Worm (Caenorhabditis elegans) whole organism, L1 larva: ENCODE results near the gene nas-28.

Experiments
- C04F5.9 ChIP-seq: sonication (generic microtip); optimal IDR thresholded peaks from 2 replicates; lab custom pipeline; 2016; ENCODE audit warnings: missing genetic modification characterization, missing compliant biosample characterization
- C16A3.4 ChIP-seq: fragments of 150-350 bp; optimal IDR thresholded peaks from 2 replicates; lab custom pipeline; 2014; ENCODE audit warnings: missing biosample characterization, missing genetic modification characterization
- C34B4.2 ChIP-seq: sonication (generic microtip); optimal IDR thresholded peaks from 2 replicates; lab custom pipeline; 2017; ENCODE audit warnings: mild to moderate bottlenecking, missing genetic modification characterization, missing compliant biosample characterization
- F16B12.6 ChIP-seq: fragments of 150-350 bp; optimal IDR thresholded peaks from 2 replicates; lab custom pipeline; 2014; ENCODE audit warnings: missing biosample characterization, missing genetic modification characterization
- Y116A8C.19 ChIP-seq: sonication (generic microtip); optimal IDR thresholded peaks from 2 replicates; lab custom pipeline; 2016; ENCODE audit warnings: missing compliant biosample characterization, missing genetic modification characterization, borderline replicate concordance
- alr-1 ChIP-seq: fragments of 200-800 bp; sonication (Bioruptor generic); optimal IDR thresholded peaks from 2 replicates; lab custom pipeline; 2018; ENCODE audit warnings: borderline replicate concordance, mild to moderate bottlenecking, missing genetic modification characterization, missing compliant biosample characterization
- aly-2 ChIP-seq: fragments of 150-350 bp; optimal IDR thresholded peaks from 2 replicates; lab custom pipeline; 2014; ENCODE audit warnings: missing biosample characterization, missing genetic modification characterization
- ama-1 ChIP-seq: fragments of 150-350 bp; optimal IDR thresholded peaks from 2 replicates; lab custom pipeline; 2014
- ceh-63 ChIP-seq: fragments of 200-800 bp; sonication (Bioruptor generic); optimal IDR thresholded peaks from 2 replicates; lab custom pipeline; 2018; ENCODE audit warnings: mild to moderate bottlenecking, missing genetic modification characterization, missing compliant biosample characterization
- ceh-8 ChIP-seq: fragments of 200-800 bp; sonication (Bioruptor generic); optimal IDR thresholded peaks from 2 replicates; lab custom pipeline; 2018; ENCODE audit warnings: mild to moderate bottlenecking, missing genetic modification characterization, moderate library complexity, missing compliant biosample characterization
- ceh-88 ChIP-seq: fragments of 200-800 bp; sonication (Bioruptor generic); IDR thresholded peaks from 2 replicates; pipeline ENCODE4 v1.3.6; 2022; ENCODE audit warnings: missing genetic modification characterization, missing compliant biosample characterization
- ceh-90 ChIP-seq: sonication (generic microtip); optimal IDR thresholded peaks from 2 replicates; lab custom pipeline; 2016; ENCODE audit warnings: missing genetic modification characterization, missing compliant biosample characterization
- dpl-1 ChIP-seq, 3 experiments: fragments of 150-350 bp in 2 of 3; sonication (generic microtip) in 1 of 3; optimal IDR thresholded peaks; 2 replicates each; lab custom pipeline; 2014 to 2017; ENCODE audit warnings: missing biosample characterization in 3 of 3, missing genetic modification characterization in 3 of 3, missing genetic modification reagents in 3 of 3
- efl-3 ChIP-seq: fragments of 200-800 bp; sonication (Bioruptor generic); optimal IDR thresholded peaks from 2 replicates; lab custom pipeline; 2018; ENCODE audit warnings: mild to moderate bottlenecking, missing genetic modification characterization, missing compliant biosample characterization
- egl-13 ChIP-seq: sonication (generic microtip); optimal IDR thresholded peaks from 2 replicates; lab custom pipeline; 2016; ENCODE audit warnings: missing genotype, missing genetic modification reagents, missing genetic modification characterization, missing compliant biosample characterization
- elt-2 ChIP-seq: sonication (generic microtip); optimal IDR thresholded peaks from 2 replicates; lab custom pipeline; 2016; ENCODE audit warnings: missing genetic modification characterization, mild to moderate bottlenecking, inconsistent platforms, missing compliant biosample characterization, missing genetic modification reagents
- elt-3 ChIP-seq, 6 experiments: fragments of 150-350 bp in 1 of 6; sonication (generic microtip); optimal IDR thresholded peaks; 2 replicates each; lab custom pipeline; 2017 to 2018; ENCODE audit warnings: missing biosample characterization in 6 of 6, missing genetic modification characterization in 6 of 6, inconsistent platforms in 1 of 6
- fkh-10 ChIP-seq: sonication (generic microtip); optimal IDR thresholded peaks from 2 replicates; lab custom pipeline; 2017; ENCODE audit warnings: missing biosample characterization, missing genetic modification reagents, missing genetic modification characterization
- fkh-4 ChIP-seq: sonication (generic microtip); optimal IDR thresholded peaks from 2 replicates; lab custom pipeline; 2016; ENCODE audit warnings: missing compliant biosample characterization, missing genetic modification characterization, borderline replicate concordance
- fos-1 ChIP-seq: fragments of 150-350 bp; optimal IDR thresholded peaks from 2 replicates; lab custom pipeline; 2014; ENCODE audit warnings: missing biosample characterization, missing genetic modification characterization
- hlh-17 ChIP-seq: fragments of 200-800 bp; sonication (Bioruptor generic); optimal IDR thresholded peaks from 2 replicates; lab custom pipeline; 2018; ENCODE audit warnings: missing genetic modification characterization, mild to moderate bottlenecking, missing compliant biosample characterization, moderate library complexity, borderline replicate concordance
- hlh-4 ChIP-seq: sonication (generic microtip); optimal IDR thresholded peaks from 2 replicates; lab custom pipeline; 2016; ENCODE audit warnings: mild to moderate bottlenecking, missing genetic modification characterization, missing compliant biosample characterization
- hpl-2 ChIP-seq: fragments of 150-350 bp; optimal IDR thresholded peaks from 2 replicates; lab custom pipeline; 2014; ENCODE audit warnings: missing biosample characterization, missing genetic modification reagents, missing genetic modification characterization
- irx-1 ChIP-seq: sonication (generic microtip); optimal IDR thresholded peaks from 2 replicates; lab custom pipeline; 2016; ENCODE audit warnings: missing genetic modification characterization, missing compliant biosample characterization
- isw-1 ChIP-seq: fragments of 200-800 bp; sonication (Bioruptor generic); IDR thresholded peaks from 2 replicates; pipeline ENCODE4 v1.3.6; 2022; ENCODE audit warnings: missing genetic modification characterization, missing compliant biosample characterization
- lin-13 ChIP-seq: fragments of 150-350 bp; optimal IDR thresholded peaks from 2 replicates; lab custom pipeline; 2014; ENCODE audit warnings: missing biosample characterization, missing genetic modification reagents, missing genetic modification characterization
- lin-14 ChIP-seq: fragments of 200-800 bp; sonication (Bioruptor generic); optimal IDR thresholded peaks from 2 replicates; lab custom pipeline; 2018; ENCODE audit warnings: mild to moderate bottlenecking, missing genetic modification characterization, moderate library complexity, missing compliant biosample characterization
- lin-15B ChIP-seq: fragments of 150-350 bp; sonication (generic microtip); optimal IDR thresholded peaks from 3 replicates; lab custom pipeline; 2014; ENCODE audit warnings: missing biosample characterization, missing genetic modification characterization
- lin-35 ChIP-seq, 2 experiments: fragments of 150-350 bp; optimal IDR thresholded peaks; 2 replicates each; lab custom pipeline; 2014; ENCODE audit warnings: missing biosample characterization in 2 of 2, missing genetic modification characterization in 2 of 2, missing genetic modification reagents in 2 of 2
- lir-3 ChIP-seq: sonication (generic microtip); optimal IDR thresholded peaks from 2 replicates; lab custom pipeline; 2016; ENCODE audit warnings: mild to moderate bottlenecking, missing genetic modification characterization, moderate library complexity, missing compliant biosample characterization; ENCODE audit not compliant: poor library complexity
- mab-9 ChIP-seq: fragments of 200-800 bp; sonication (Bioruptor generic); IDR thresholded peaks from 2 replicates; pipeline ENCODE4 v1.3.6; 2022; ENCODE audit warnings: missing genetic modification reagents, missing genetic modification characterization, missing compliant biosample characterization
- mdl-1 ChIP-seq, 2 experiments: fragments of 150-350 bp; optimal IDR thresholded peaks; 2 replicates each; lab custom pipeline; 2014 to 2017; ENCODE audit warnings: missing biosample characterization in 2 of 2, missing genetic modification characterization in 2 of 2, inconsistent platforms in 1 of 2
- mef-2 ChIP-seq: fragments of 150-350 bp; optimal IDR thresholded peaks from 2 replicates; lab custom pipeline; 2014; ENCODE audit warnings: missing biosample characterization, missing genetic modification characterization
- mep-1 ChIP-seq: fragments of 150-350 bp; optimal IDR thresholded peaks from 2 replicates; lab custom pipeline; 2014; ENCODE audit warnings: missing biosample characterization, missing genetic modification characterization
- nhr-12 ChIP-seq: sonication (generic microtip); optimal IDR thresholded peaks from 2 replicates; lab custom pipeline; 2017; ENCODE audit warnings: missing biosample characterization, missing genetic modification characterization
- nhr-20 ChIP-seq: sonication (generic microtip); optimal IDR thresholded peaks from 2 replicates; lab custom pipeline; 2016; ENCODE audit warnings: mild to moderate bottlenecking, missing genetic modification characterization, missing compliant biosample characterization
- nhr-237 ChIP-seq: fragments of 150-350 bp; optimal IDR thresholded peaks from 2 replicates; lab custom pipeline; 2014; ENCODE audit warnings: missing biosample characterization, missing genetic modification characterization
- nhr-47 ChIP-seq: sonication (generic microtip); optimal IDR thresholded peaks from 2 replicates; lab custom pipeline; 2016; ENCODE audit warnings: mild to moderate bottlenecking, missing genetic modification characterization, moderate library complexity, missing compliant biosample characterization
- nhr-84 ChIP-seq: sonication (generic microtip); optimal IDR thresholded peaks from 2 replicates; lab custom pipeline; 2017; ENCODE audit warnings: missing biosample characterization, missing genetic modification characterization
- nhr-90 ChIP-seq: sonication (generic microtip); optimal IDR thresholded peaks from 2 replicates; lab custom pipeline; 2016; ENCODE audit warnings: mild to moderate bottlenecking, missing genetic modification characterization, missing compliant biosample characterization; ENCODE audit not compliant: poor library complexity
- skn-1 ChIP-seq: fragments of 150-350 bp; optimal IDR thresholded peaks from 2 replicates; lab custom pipeline; 2014; ENCODE audit warnings: missing biosample characterization, missing genetic modification characterization
- snu-23 ChIP-seq: sonication (generic microtip); optimal IDR thresholded peaks from 2 replicates; lab custom pipeline; 2016; ENCODE audit warnings: missing genetic modification characterization, missing compliant biosample characterization
- sptf-1 ChIP-seq: fragments of 150-350 bp; optimal IDR thresholded peaks from 2 replicates; lab custom pipeline; 2014; ENCODE audit warnings: missing biosample characterization, missing genetic modification characterization
- sup-37 ChIP-seq: fragments of 200-800 bp; sonication (Bioruptor generic); optimal IDR thresholded peaks from 2 replicates; lab custom pipeline; 2018; ENCODE audit warnings: mild to moderate bottlenecking, missing genetic modification characterization, missing compliant biosample characterization
- swsn-7 ChIP-seq: sonication (generic microtip); optimal IDR thresholded peaks from 2 replicates; lab custom pipeline; 2016; ENCODE audit warnings: missing genetic modification characterization, missing compliant biosample characterization
- tbx-2 ChIP-seq: sonication (generic microtip); optimal IDR thresholded peaks from 2 replicates; lab custom pipeline; 2016; ENCODE audit warnings: missing genetic modification characterization, missing compliant biosample characterization
- unc-130 ChIP-seq: fragments of 150-350 bp; optimal IDR thresholded peaks from 2 replicates; lab custom pipeline; 2017; ENCODE audit warnings: missing biosample characterization, missing genetic modification characterization, inconsistent platforms
- unc-86 ChIP-seq: sonication (generic microtip); optimal IDR thresholded peaks from 2 replicates; lab custom pipeline; 2016; ENCODE audit warnings: missing genetic modification characterization, missing compliant biosample characterization
- zag-1 ChIP-seq: fragments of 150-350 bp; optimal IDR thresholded peaks from 2 replicates; lab custom pipeline; 2014; ENCODE audit warnings: missing biosample characterization, missing genetic modification characterization
- zip-4 ChIP-seq: fragments of 200-800 bp; sonication (Bioruptor generic); optimal IDR thresholded peaks from 2 replicates; lab custom pipeline; 2018; ENCODE audit warnings: mild to moderate bottlenecking, missing genetic modification characterization, moderate library complexity, missing compliant biosample characterization
- ztf-11 ChIP-seq, 2 experiments: sonication (generic microtip); optimal IDR thresholded peaks; 2 replicates each; lab custom pipeline; 2016 to 2017; ENCODE audit warnings: missing genetic modification characterization in 2 of 2, missing biosample characterization in 1 of 2, missing compliant biosample characterization in 1 of 2

The nas-28 gene

ce11 chrIII:6206161-6206853 is 23.3 kb upstream of the nas-28 start, which contains the start of the genes sna-3 and rps-3 (continued):
- TF ChIP-seq lir-3 (tag; lab: Kevin White, UChicago) (peak; percentile 25), elt-2 (tag; lab: Kevin White, UChicago) (no peak), nhr-237 (tag; lab: Kevin White, UChicago) (peak; percentile 11), ama-1 (no peak), ceh-90 (tag; lab: Kevin White, UChicago) (no peak), C34B4.2 (tag; lab: Kevin White, UChicago) (no peak), nhr-12 (no peak), Y116A8C.19 (tag; lab: Kevin White, UChicago) (no peak), lin-15B (peak; percentile 68), elt-3 (tag; optimal IDR thresholded peaks at IDR 0.05; lab: Kevin White, UChicago) (peak in 4 of 6 experiments; percentile 30 to 69 (median 38)), sptf-1 (tag; lab: Kevin White, UChicago) (no peak), ceh-63 (GFP tag; lab: Kevin White, UChicago) (no peak), zip-4 (no peak), nhr-20 (tag; lab: Kevin White, UChicago) (peak; percentile 62), nhr-47 (tag; lab: Kevin White, UChicago) (peak; percentile 72), mdl-1 (tag; optimal IDR thresholded peaks at IDR 0.05; lab: Kevin White, UChicago) (peak in 1 of 2 experiments; percentile 69), alr-1 (tag; lab: Kevin White, UChicago) (no peak), swsn-7 (tag; lab: Kevin White, UChicago) (peak; percentile 51), hpl-2 (GFP tag; lab: Kevin White, UChicago) (peak; percentile 27), nhr-84 (tag; lab: Kevin White, UChicago) (no peak), fos-1 (peak; percentile 51), fkh-4 (tag; lab: Kevin White, UChicago) (no peak), C04F5.9 (tag; lab: Kevin White, UChicago) (no peak), F16B12.6 (peak; percentile 54), zag-1 (no peak), lin-14 (peak; percentile 70), tbx-2 (tag; lab: Kevin White, UChicago) (peak; percentile 63), ceh-88 (GFP tag; lab: Robert Waterston, UW) (no peak), efl-3 (GFP tag; lab: Kevin White, UChicago) (no peak), hlh-4 (no peak), mab-9 (no peak), isw-1 (peak; percentile 60), mep-1 (tag; lab: Kevin White, UChicago) (peak; percentile 83), unc-130 (tag; lab: Kevin White, UChicago) (peak; percentile 79), mef-2 (no peak), egl-13 (tag; lab: Kevin White, UChicago) (no peak), aly-2 (tag; lab: Kevin White, UChicago) (peak; percentile 29), irx-1 (peak; percentile 40), ztf-11 (tag; optimal IDR thresholded peaks at IDR 0.05; lab: Kevin White, UChicago) (peak in 1 of 2 experiments; percentile 41), fkh-10 (GFP tag; lab: Kevin White, UChicago) (no peak), ceh-8 (GFP tag; lab: Kevin White, UChicago) (peak; percentile 31), nhr-90 (tag; lab: Kevin White, UChicago) (peak; percentile 57), skn-1 (peak; percentile 76), unc-86 (peak; percentile 52), C16A3.4 (tag; lab: Kevin White, UChicago) (peak; percentile 89), lin-13 (GFP tag; lab: Kevin White, UChicago) (peak; percentile 65), sup-37 (no peak), dpl-1 (GFP tag; optimal IDR thresholded peaks at IDR 0.05; lab: Kevin White, UChicago) (peak; percentile 70 to 80 (median 78)), hlh-17 (GFP tag; lab: Kevin White, UChicago) (no peak), snu-23 (GFP tag; lab: Kevin White, UChicago) (peak; percentile 79), lin-35 (GFP tag; optimal IDR thresholded peaks at IDR 0.05; lab: Kevin White, UChicago) (peak; percentile 81 to 89)
